Fruit fly (Drosophila melanogaster): ENCODE results near the gene cona.

cona gene

DNA sequence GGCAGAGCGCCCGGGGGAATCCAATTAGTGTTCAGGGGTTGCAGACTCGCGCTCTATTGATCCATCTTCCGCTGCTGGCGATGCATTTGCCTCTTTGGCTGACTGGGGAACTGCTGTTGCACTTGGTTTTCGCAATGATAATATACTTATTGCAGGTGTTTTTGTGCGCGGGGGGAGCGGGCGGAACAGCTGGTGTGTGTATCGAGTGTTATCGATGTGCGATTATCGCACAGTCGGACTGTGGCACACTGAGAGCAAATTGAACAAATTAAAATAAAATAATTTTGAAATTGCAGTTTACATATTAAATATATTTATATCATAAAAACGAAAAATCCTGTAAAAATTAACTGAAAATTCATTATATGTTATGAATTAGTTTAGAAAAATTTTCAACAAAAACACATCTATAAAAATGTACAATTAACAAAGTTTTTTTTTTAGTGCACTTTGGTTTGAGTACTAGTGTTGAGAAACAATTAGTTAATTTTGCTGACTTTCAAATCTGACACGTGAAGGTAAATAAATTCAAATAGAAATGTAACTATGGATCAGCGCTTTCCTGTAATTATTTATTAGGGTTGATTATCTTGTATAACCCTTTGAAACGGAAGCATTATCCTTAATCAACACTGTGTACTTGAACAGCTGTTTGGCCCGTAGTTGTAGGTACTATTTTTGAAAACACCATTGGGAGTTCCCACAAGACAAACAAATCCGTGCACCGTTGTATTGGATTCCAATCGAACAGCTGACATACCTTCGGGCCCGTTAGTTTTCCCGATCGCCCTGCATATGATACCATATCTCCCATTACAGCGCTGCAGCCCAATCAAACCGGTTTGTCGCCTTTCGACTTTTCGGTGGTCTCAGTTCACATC is 17.2 kb downstream of the cona start, which contains the start of the genes Wdr37 and koko (continued):
- TF ChIP-seq CG3065 (GFP tag; optimal IDR thresholded peaks at IDR 0.05) (peak; percentile 90), insv (GFP tag; optimal IDR thresholded peaks at IDR 0.05) (peak in 1 of 2 experiments; percentile 85), CG43689 (GFP tag; IDR thresholded peaks at IDR 0.05) (peak; percentile 94), CG4730 (GFP tag; IDR thresholded peaks at IDR 0.05) (peak; percentile 98), CG12219 (GFP tag; optimal IDR thresholded peaks at IDR 0.05) (peak; percentile 79), CG15073 (GFP tag; optimal IDR thresholded peaks at IDR 0.05) (peak; percentile 81), row (GFP tag; IDR thresholded peaks at IDR 0.05) (peak; percentile 99), CG15696 (tag; optimal IDR thresholded peaks at IDR 0.05) (peak; percentile 97), sim (GFP tag; IDR thresholded peaks at IDR 0.05) (peak; percentile 96), br (optimal IDR thresholded peaks at IDR 0.05) (no peak), CG6254 (GFP tag; optimal IDR thresholded peaks at IDR 0.05) (peak; percentile 96), NK7.1 (GFP tag; optimal IDR thresholded peaks at IDR 0.05) (peak; percentile 11), vnd (GFP tag; IDR thresholded peaks at IDR 0.05; ENCODE audit: partially characterized antibody) (no peak; the same call in 1 of the 3 replicates), CG4424 (GFP tag; optimal IDR thresholded peaks at IDR 0.05) (peak; percentile 95), CG12071 (GFP tag; optimal IDR thresholded peaks at IDR 0.05) (peak; percentile 24), Sox100B (GFP tag; optimal IDR thresholded peaks at IDR 0.05) (peak; percentile 98), esg (GFP tag; conservative IDR thresholded peaks at IDR 0.05) (peak; percentile 97), CG12659 (GFP tag; optimal IDR thresholded peaks at IDR 0.05) (peak; percentile 98), CG32767 (GFP tag; IDR thresholded peaks at IDR 0.05) (peak; percentile 99), knrl (GFP tag; IDR thresholded peaks at IDR 0.05; ENCODE audit: partially characterized antibody) (peak; percentile 51), Max (GFP tag; optimal IDR thresholded peaks at IDR 0.05) (peak; percentile 92), CG16779 (GFP tag; IDR thresholded peaks at IDR 0.05) (no peak), CG10267 (tag; optimal IDR thresholded peaks at IDR 0.05) (peak; percentile 99), Hmx (GFP tag; optimal IDR thresholded peaks at IDR 0.05) (peak; percentile 79), sug (tag; optimal IDR thresholded peaks at IDR 0.05) (peak; percentile 94), Fer1 (GFP tag; optimal IDR thresholded peaks at IDR 0.05) (peak; percentile 95), ems (GFP tag; optimal IDR thresholded peaks at IDR 0.05) (peak; percentile 67), CG1647 (GFP tag; optimal IDR thresholded peaks at IDR 0.05) (peak; percentile 63), CG18011 (GFP tag; optimal IDR thresholded peaks at IDR 0.05) (peak; percentile 79), CG10147 (GFP tag; optimal IDR thresholded peaks at IDR 0.05) (peak; percentile 94), Ptx1 (GFP tag; IDR thresholded peaks at IDR 0.05) (peak; percentile 100), ato (GFP tag; IDR thresholded peaks at IDR 0.05; ENCODE audit: partially characterized antibody) (peak; percentile 52; the same call in 1 of the 2 replicates), sens (GFP tag) (peak; percentile 99), gce (GFP tag; IDR thresholded peaks at IDR 0.05) (peak; percentile 95), rib (GFP tag; IDR thresholded peaks at IDR 0.05) (peak; percentile 97), CG14667 (GFP tag; IDR thresholded peaks at IDR 0.05) (peak; percentile 99), hkb (optimal IDR thresholded peaks at IDR 0.05) (no peak), hkb (GFP tag; IDR thresholded peaks at IDR 0.05) (peak; percentile 97), D19B (GFP tag; optimal IDR thresholded peaks at IDR 0.05) (peak; percentile 80), danr (GFP tag; IDR thresholded peaks at IDR 0.05) (peak; percentile 94), CG7839 (tag; optimal IDR thresholded peaks at IDR 0.05) (peak; percentile 98), twi (tag; optimal IDR thresholded peaks at IDR 0.05) (peak; percentile 95), h (optimal IDR thresholded peaks at IDR 0.05) (no peak), psq (GFP tag; optimal IDR thresholded peaks at IDR 0.05) (peak; percentile 90), CG8765 (GFP tag; IDR thresholded peaks at IDR 0.05) (peak; percentile 90), B-H1 (GFP tag; IDR thresholded peaks at IDR 0.05) (peak; percentile 95), her (GFP tag; optimal IDR thresholded peaks at IDR 0.05) (peak; percentile 44), CG17359 (tag; optimal IDR thresholded peaks at IDR 0.05) (peak; percentile 97), CG13123 (GFP tag; optimal IDR thresholded peaks at IDR 0.05) (peak; percentile 95), CG6854 (GFP tag; optimal IDR thresholded peaks at IDR 0.05) (peak; percentile 87)
